Fruit fly (Drosophila melanogaster) whole organism, embryonic: ENCODE results near the gene Rpp14b.
A peak's percentile ranks its signal among the peaks of the same experiment; 100 is the strongest.

Experiments
- Adf1 ChIP-seq: fragments of 200-800 bp; sonication (Bioruptor generic); IDR thresholded peaks from 2 replicates; pipeline ENCODE4 v1.3.6; 2022; ENCODE audit warnings: missing biosample characterization, missing genetic modification characterization
- BEAF-32 ChIP-seq: fragments of 200-800 bp; sonication (Bioruptor generic); optimal IDR thresholded peaks from 3 replicates; lab custom pipeline; 2017; ENCODE audit warnings: missing biosample characterization, missing genetic modification characterization, mild to moderate bottlenecking, moderate library complexity, missing genetic modification reagents
- Blimp-1 ChIP-seq: fragments of 200-800 bp; sonication (Bioruptor generic); optimal IDR thresholded peaks from 3 replicates; lab custom pipeline; 2018; ENCODE audit warnings: missing biosample characterization, missing genetic modification characterization, mild to moderate bottlenecking, moderate library complexity, missing genetic modification reagents
- CG10366 ChIP-seq: fragments of 200-800 bp; sonication (Bioruptor generic); IDR thresholded peaks from 2 replicates; pipeline ENCODE4 v1.3.6; 2022; ENCODE audit warnings: missing biosample characterization, missing genetic modification characterization
- CG11696 ChIP-seq: fragments of 200-800 bp; sonication (Bioruptor generic); IDR thresholded peaks from 2 replicates; pipeline ENCODE4 v1.3.6; 2022; ENCODE audit warnings: missing biosample characterization, missing genetic modification characterization
- CG12155 ChIP-seq: fragments of 200-800 bp; sonication (Bioruptor generic); optimal IDR thresholded peaks from 3 replicates; lab custom pipeline; 2016; ENCODE audit warnings: missing biosample characterization, missing genetic modification characterization
- CG12299 ChIP-seq: fragments of 200-800 bp; sonication (Bioruptor generic); optimal IDR thresholded peaks from 2 replicates; lab custom pipeline; 2018; ENCODE audit warnings: missing biosample characterization, mild to moderate bottlenecking, missing genetic modification characterization
- CG12659 ChIP-seq: fragments of 200-800 bp; sonication (Bioruptor generic); optimal IDR thresholded peaks from 3 replicates; lab custom pipeline; 2017; ENCODE audit warnings: mild to moderate bottlenecking, missing biosample characterization, missing genetic modification reagents, missing genetic modification characterization
- CG12769 ChIP-seq: fragments of 200-800 bp; sonication (Bioruptor generic); optimal IDR thresholded peaks from 2 replicates; lab custom pipeline; 2019; ENCODE audit warnings: missing biosample characterization, mild to moderate bottlenecking, missing genetic modification characterization, moderate library complexity
- CG13296 ChIP-seq: fragments of 200-800 bp; sonication (Bioruptor generic); optimal IDR thresholded peaks from 3 replicates; lab custom pipeline; 2018; ENCODE audit warnings: missing biosample characterization, mild to moderate bottlenecking, missing genetic modification characterization
- CG13424 ChIP-seq: fragments of 200-800 bp; sonication (Bioruptor generic); optimal IDR thresholded peaks from 2 replicates; lab custom pipeline; 2019; ENCODE audit warnings: missing biosample characterization, mild to moderate bottlenecking, missing genetic modification characterization, moderate library complexity
- CG13624 ChIP-seq: fragments of 200-800 bp; sonication (Bioruptor generic); optimal IDR thresholded peaks from 2 replicates; lab custom pipeline; 2016; ENCODE audit warnings: missing biosample characterization, missing genetic modification characterization
- CG14441 ChIP-seq: fragments of 200-800 bp; sonication (Bioruptor generic); IDR thresholded peaks from 2 replicates; pipeline ENCODE4 v1.3.6; 2022; ENCODE audit warnings: missing biosample characterization, missing genetic modification characterization
- CG17186 ChIP-seq: fragments of 200-800 bp; sonication (Bioruptor generic); optimal IDR thresholded peaks from 3 replicates; lab custom pipeline; 2017; ENCODE audit warnings: missing biosample characterization, missing genetic modification reagents, missing genetic modification characterization
- CG18262 ChIP-seq: fragments of 200-800 bp; optimal IDR thresholded peaks from 3 replicates; lab custom pipeline; 2019; ENCODE audit warnings: missing biosample characterization, mild to moderate bottlenecking, missing genetic modification characterization, moderate library complexity
- CG3995 ChIP-seq: fragments of 200-800 bp; sonication (Bioruptor generic); optimal IDR thresholded peaks from 3 replicates; lab custom pipeline; 2016; ENCODE audit warnings: missing biosample characterization, missing genetic modification characterization
- CG4730 ChIP-seq: fragments of 200-800 bp; sonication (Bioruptor generic); IDR thresholded peaks from 2 replicates; pipeline ENCODE4 v1.3.6; 2022; ENCODE audit warnings: missing biosample characterization, missing genetic modification characterization
- CG5245 ChIP-seq: fragments of 200-800 bp; sonication (Bioruptor generic); optimal IDR thresholded peaks from 3 replicates; lab custom pipeline; 2016; ENCODE audit warnings: missing biosample characterization, missing genetic modification characterization
- CG7839 ChIP-seq: fragments of 200-800 bp; sonication (Bioruptor generic); optimal IDR thresholded peaks from 3 replicates; lab custom pipeline; 2018; ENCODE audit warnings: missing biosample characterization, mild to moderate bottlenecking, missing genetic modification characterization, moderate library complexity
- CG9797 ChIP-seq: fragments of 200-800 bp; sonication (Bioruptor generic); optimal IDR thresholded peaks from 3 replicates; lab custom pipeline; 2018; ENCODE audit warnings: missing biosample characterization, mild to moderate bottlenecking, missing genetic modification characterization
- Camta ChIP-seq: fragments of 200-800 bp; sonication (Bioruptor generic); optimal IDR thresholded peaks from 2 replicates; lab custom pipeline; 2016; ENCODE audit warnings: missing biosample characterization, missing genetic modification characterization
- ERR ChIP-seq: fragments of 200-800 bp; sonication (Bioruptor generic); optimal IDR thresholded peaks from 2 replicates; lab custom pipeline; 2016; ENCODE audit warnings: missing biosample characterization, missing genetic modification characterization
- Ets97D ChIP-seq: fragments of 200-800 bp; sonication (Bioruptor generic); optimal IDR thresholded peaks from 3 replicates; lab custom pipeline; 2016; ENCODE audit warnings: missing biosample characterization, missing genetic modification characterization
- HLH3B ChIP-seq: fragments of 200-800 bp; sonication (Bioruptor generic); IDR thresholded peaks from 2 replicates; pipeline ENCODE4 v1.3.6; 2022; ENCODE audit warnings: missing biosample characterization, missing genetic modification characterization
- HmgZ ChIP-seq: fragments of 200-800 bp; sonication (Bioruptor generic); optimal IDR thresholded peaks from 2 replicates; lab custom pipeline; 2018; ENCODE audit warnings: missing biosample characterization, mild to moderate bottlenecking, missing genetic modification characterization
- Hmr ChIP-seq: fragments of 200-800 bp; sonication (Bioruptor generic); optimal IDR thresholded peaks from 3 replicates; lab custom pipeline; 2017; ENCODE audit warnings: mild to moderate bottlenecking, missing biosample characterization, missing genetic modification reagents, missing genetic modification characterization
- Hr78 ChIP-seq, 2 experiments: fragments of 200-800 bp in 1 of 2; fragments of >200 bp in 1 of 2; sonication (Bioruptor generic) in 1 of 2; optimal IDR thresholded peaks; 2 replicates each; lab custom pipeline; 2017 to 2019; ENCODE audit warnings: missing biosample characterization in 2 of 2, missing genetic modification characterization in 2 of 2, mild to moderate bottlenecking in 1 of 2, moderate library complexity in 1 of 2
- MESR4 ChIP-seq: fragments of 200-800 bp; sonication (Bioruptor generic); optimal IDR thresholded peaks from 2 replicates; lab custom pipeline; 2018; ENCODE audit warnings: missing biosample characterization, mild to moderate bottlenecking, missing genetic modification characterization, moderate library complexity
- Myb ChIP-seq: fragments of 200-800 bp; sonication (Bioruptor generic); optimal IDR thresholded peaks from 2 replicates; lab custom pipeline; 2016; ENCODE audit warnings: missing biosample characterization, missing genetic modification characterization
- NK7.1 ChIP-seq: fragments of 200-800 bp; sonication (Bioruptor generic); optimal IDR thresholded peaks from 3 replicates; lab custom pipeline; 2016; ENCODE audit warnings: missing biosample characterization, missing genetic modification characterization
- Pdp1 ChIP-seq, 2 experiments: fragments of 200-800 bp; sonication (Bioruptor generic); optimal IDR thresholded peaks; 3 replicates each; lab custom pipeline; 2016; ENCODE audit warnings: missing biosample characterization in 2 of 2, missing genetic modification characterization in 2 of 2, mild to moderate bottlenecking in 1 of 2, moderate library complexity in 1 of 2
- Sin3A ChIP-seq: fragments of >200 bp; optimal IDR thresholded peaks from 2 replicates; lab custom pipeline; 2018
- Sox102F ChIP-seq: fragments of 200-800 bp; sonication (Bioruptor generic); optimal IDR thresholded peaks from 2 replicates; lab custom pipeline; 2018; ENCODE audit warnings: missing biosample characterization, mild to moderate bottlenecking, missing genetic modification characterization, moderate library complexity
- Taf1 ChIP-seq: fragments of 200-800 bp; sonication (Bioruptor generic); IDR thresholded peaks from 2 replicates; pipeline ENCODE4 v1.3.6; 2022; ENCODE audit warnings: missing biosample characterization, missing genetic modification characterization
- ase ChIP-seq: fragments of 200-800 bp; sonication (Bioruptor generic); IDR thresholded peaks from 3 replicates; pipeline ENCODE4 v1.3.6; 2022; ENCODE audit warnings: missing biosample characterization, missing genetic modification characterization
- cas ChIP-seq: fragments of 200-800 bp; sonication (Bioruptor generic); IDR thresholded peaks from 2 replicates; pipeline ENCODE4 v1.3.6; 2022; ENCODE audit warnings: missing biosample characterization, missing genetic modification characterization
- dimm ChIP-seq: fragments of 200-800 bp; sonication (Bioruptor generic); IDR thresholded peaks from 2 replicates; pipeline ENCODE4 v1.3.6; 2022; ENCODE audit warnings: missing biosample characterization, missing genetic modification characterization
- dmrt11E ChIP-seq: fragments of 200-800 bp; sonication (Bioruptor generic); optimal IDR thresholded peaks from 3 replicates; lab custom pipeline; 2018; ENCODE audit warnings: missing biosample characterization, mild to moderate bottlenecking, missing genetic modification characterization, moderate library complexity
- grau ChIP-seq: fragments of 200-800 bp; optimal IDR thresholded peaks from 3 replicates; lab custom pipeline; 2019; ENCODE audit warnings: missing biosample characterization, mild to moderate bottlenecking, missing genetic modification characterization, moderate library complexity
- inv ChIP-seq: fragments of 200-800 bp; sonication (Bioruptor generic); IDR thresholded peaks from 2 replicates; pipeline ENCODE4 v1.3.6; 2022; ENCODE audit warnings: missing biosample characterization, missing genetic modification characterization; ENCODE audit not compliant: partially characterized antibody
- lmd ChIP-seq: fragments of 200-800 bp; sonication (Bioruptor generic); IDR thresholded peaks from 2 replicates; pipeline ENCODE4 v1.3.6; 2022; ENCODE audit warnings: missing biosample characterization, missing genetic modification characterization
- nerfin-1 ChIP-seq: fragments of 200-800 bp; sonication (Bioruptor generic); optimal IDR thresholded peaks from 3 replicates; lab custom pipeline; 2019; ENCODE audit warnings: missing biosample characterization, mild to moderate bottlenecking, missing genetic modification characterization, moderate library complexity
- otp ChIP-seq: fragments of 200-800 bp; sonication (Bioruptor generic); IDR thresholded peaks from 3 replicates; pipeline ENCODE4, ENCODE4 v1.3.6; 2022; ENCODE audit warnings: missing biosample characterization, missing genetic modification characterization
- pzg ChIP-seq: fragments of 200-800 bp; sonication (Bioruptor generic); optimal IDR thresholded peaks from 3 replicates; lab custom pipeline; 2018; ENCODE audit warnings: missing biosample characterization, mild to moderate bottlenecking, missing genetic modification characterization, moderate library complexity
- tin ChIP-seq: fragments of 200-800 bp; sonication (Bioruptor generic); optimal IDR thresholded peaks from 3 replicates; lab custom pipeline; 2016; ENCODE audit warnings: missing biosample characterization, missing genetic modification characterization
- wor ChIP-seq: fragments of 200-800 bp; sonication (Bioruptor generic); IDR thresholded peaks from 2 replicates; pipeline ENCODE4 v1.3.6; 2022; ENCODE audit warnings: missing biosample characterization, missing genetic modification characterization
- zfh1 ChIP-seq: fragments of 200-800 bp; sonication (Bioruptor generic); IDR thresholded peaks from 3 replicates; pipeline ENCODE4 v1.3.6; 2022; ENCODE audit warnings: missing biosample characterization, missing genetic modification characterization
- zfh2 ChIP-seq: fragments of 200-800 bp; sonication (Bioruptor generic); optimal IDR thresholded peaks from 2 replicates; lab custom pipeline; 2016; ENCODE audit warnings: missing biosample characterization, missing genetic modification characterization

Gene Rpp14b

DNA sequence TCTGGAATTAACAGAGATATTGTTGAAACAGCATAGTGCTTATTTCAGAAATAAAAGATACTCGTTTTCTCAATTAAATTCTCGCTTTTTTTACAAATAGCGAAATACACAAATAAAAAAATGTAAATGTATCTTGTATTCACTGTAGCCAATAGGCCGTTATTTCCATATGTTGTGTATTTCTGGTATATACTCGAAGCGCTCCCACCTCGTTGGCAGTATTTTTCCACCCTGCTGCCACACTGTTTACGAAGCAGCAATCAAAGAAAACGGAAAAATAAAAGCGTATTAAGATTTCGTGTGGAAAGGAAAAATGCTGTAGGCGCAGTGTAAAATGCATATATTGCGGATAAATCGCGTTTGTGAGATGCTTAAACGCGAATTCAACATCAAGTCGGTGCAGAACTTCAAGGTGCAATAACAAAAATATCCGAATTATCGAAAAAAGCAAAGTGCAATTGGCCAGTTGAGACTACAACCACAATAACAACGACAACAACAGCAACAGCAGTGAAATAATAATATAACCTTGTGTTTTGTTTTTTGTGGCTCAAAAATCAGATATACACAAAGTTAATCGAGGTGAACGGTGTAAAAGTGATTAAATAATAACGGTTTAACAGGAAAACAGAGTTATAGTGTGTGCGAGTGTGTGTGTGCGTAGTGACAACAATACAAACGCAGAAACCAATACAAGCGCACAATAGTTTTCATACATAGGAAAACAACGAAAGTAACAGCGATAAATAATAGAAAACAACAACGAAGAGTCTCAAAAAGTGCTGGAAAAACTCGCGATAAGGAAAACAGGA, 2.5 kb downstream of the Rpp14b start, which contains the start of gene sima (continued):
- TF ChIP-seq zfh1 (0 out of 3 replicates have a peak, but pooled peaks have one; percentile 32), CG10366 (GFP tag; lab: Robert Waterston, UW) (0 out of 2 replicates have a peak, but pooled peaks have one; percentile 31), Taf1 (GFP tag; lab: Robert Waterston, UW) (0 out of 2 replicates have a peak, but pooled peaks have one; percentile 33), grau (tag; lab: Kevin White, UChicago) (peak; percentile 99), Hmr (GFP tag; lab: Kevin White, UChicago) (peak; percentile 39), Sox102F (GFP tag; lab: Kevin White, UChicago) (no peak), zfh2 (GFP tag; lab: Kevin White, UChicago) (no peak), CG11696 (no peak), CG17186 (no peak), CG12299 (tag; lab: Kevin White, UChicago) (no peak), Pdp1 (GFP tag; optimal IDR thresholded peaks at IDR 0.05; lab: Kevin White, UChicago) (peak; percentile 16 to 61), CG18262 (tag; lab: Kevin White, UChicago) (peak; percentile 23), CG12155 (GFP tag; lab: Kevin White, UChicago) (peak; percentile 41), CG12769 (tag; lab: Kevin White, UChicago) (peak; percentile 55), NK7.1 (GFP tag; lab: Kevin White, UChicago) (peak; percentile 57), CG5245 (no peak), CG12659 (peak; percentile 61), CG13424 (tag; lab: Kevin White, UChicago) (peak; percentile 27), CG13296 (GFP tag; lab: Kevin White, UChicago) (peak; percentile 36), tin (GFP tag; lab: Kevin White, UChicago) (peak; percentile 17), CG14441 (GFP tag; lab: Robert Waterston, UW) (peak; percentile 59), CG13624 (peak; percentile 58), Blimp-1 (GFP tag; lab: Kevin White, UChicago) (peak; percentile 17), CG4730 (GFP tag; lab: Robert Waterston, UW) (peak; percentile 20; the same call in 1 of the 2 replicates), pzg (GFP tag; lab: Kevin White, UChicago) (peak; percentile 86), MESR4 (GFP tag; lab: Kevin White, UChicago) (peak; percentile 65), cas (GFP tag; lab: Robert Waterston, UW) (peak; percentile 17; the same call in 1 of the 2 replicates), wor (GFP tag; lab: Robert Waterston, UW) (no peak), Ets97D (GFP tag; lab: Kevin White, UChicago) (peak; percentile 69), otp (GFP tag; lab: Robert Waterston, UW) (no peak), Adf1 (GFP tag; lab: Robert Waterston, UW) (peak; percentile 24; the same call in 1 of the 2 replicates), CG3995 (GFP tag; lab: Kevin White, UChicago) (peak; percentile 82), Camta (peak; percentile 30), Hr78 (GFP tag; optimal IDR thresholded peaks at IDR 0.05; lab: Kevin White, UChicago) (no peak), dmrt11E (tag; lab: Kevin White, UChicago) (no peak), ERR (GFP tag; lab: Kevin White, UChicago) (peak; percentile 34), HmgZ (tag; lab: Kevin White, UChicago) (peak; percentile 61), nerfin-1 (tag; lab: Kevin White, UChicago) (peak; percentile 16), lmd (GFP tag; lab: Robert Waterston, UW) (peak; percentile 31; the same call in 1 of the 2 replicates), BEAF-32 (GFP tag; lab: Kevin White, UChicago) (peak; percentile 39), CG7839 (tag; lab: Kevin White, UChicago) (peak; percentile 47), dimm (GFP tag; lab: Robert Waterston, UW) (no peak), Sin3A (lab: Kevin White, UChicago) (peak; percentile 49), CG9797 (peak; percentile 90), ase (GFP tag; lab: Robert Waterston, UW) (no peak), HLH3B (GFP tag; lab: Robert Waterston, UW) (no peak), Myb (GFP tag; lab: Kevin White, UChicago) (peak; percentile 88), inv (GFP tag; lab: Robert Waterston, UW) (no peak)
